Fruit fly (Drosophila melanogaster): ENCODE data around the gene r.

r gene

dm6 chrX:16655724-16656235 lies 621 bp downstream of the r start (continued):
- TF ChIP-seq CG14860 (GFP tag; IDR thresholded peaks at IDR 0.05; ENCODE audit: partially characterized antibody), result no peak
- no peak for TF ChIP-seq Dek (tag; optimal IDR thresholded peaks at IDR 0.05)
- peak; percentile 98 to 99 for TF ChIP-seq insv (GFP tag; optimal IDR thresholded peaks at IDR 0.05)
- no peak for TF ChIP-seq klu (GFP tag; IDR thresholded peaks at IDR 0.05)
- no peak for TF ChIP-seq Dref (GFP tag; IDR thresholded peaks at IDR 0.05)
- TF ChIP-seq schlank (tag; optimal IDR thresholded peaks at IDR 0.05), result no peak
- no peak for TF ChIP-seq pum (GFP tag; optimal IDR thresholded peaks at IDR 0.05)
- TF ChIP-seq mld (GFP tag; IDR thresholded peaks at IDR 0.05; ENCODE audit: partially characterized antibody), result no peak
- TF ChIP-seq CG10959 (GFP tag; IDR thresholded peaks at IDR 0.05), result no peak
- TF ChIP-seq CG17612 (GFP tag; IDR thresholded peaks at IDR 0.05), result no peak
- TF ChIP-seq gcm (GFP tag; optimal IDR thresholded peaks at IDR 0.05), result no peak
- peak; percentile 25 for TF ChIP-seq CG8924 (tag; optimal IDR thresholded peaks at IDR 0.05)
- TF ChIP-seq CG10431 (GFP tag; optimal IDR thresholded peaks at IDR 0.05), result no peak
- no peak for TF ChIP-seq Neu2 (GFP tag; optimal IDR thresholded peaks at IDR 0.05; ENCODE audit: borderline replicate concordance)
- TF ChIP-seq CG12104 (GFP tag; optimal IDR thresholded peaks at IDR 0.05), result no peak
- TF ChIP-seq mam (GFP tag; optimal IDR thresholded peaks at IDR 0.05), result no peak
- no peak for TF ChIP-seq CG31388 (GFP tag; optimal IDR thresholded peaks at IDR 0.05)
- TF ChIP-seq CG17829 (tag; optimal IDR thresholded peaks at IDR 0.05), result peak; percentile 53
- no peak for TF ChIP-seq abd-A (tag; optimal IDR thresholded peaks at IDR 0.05)
- TF ChIP-seq NK7.1 (GFP tag; optimal IDR thresholded peaks at IDR 0.05), result no peak
- peak; percentile 52 for TF ChIP-seq pros (GFP tag; optimal IDR thresholded peaks at IDR 0.05)
- TF ChIP-seq Optix (GFP tag; IDR thresholded peaks at IDR 0.05), result no peak
- TF ChIP-seq grn (GFP tag; optimal IDR thresholded peaks at IDR 0.05), result peak; percentile 64
- TF ChIP-seq ATbp (GFP tag; optimal IDR thresholded peaks at IDR 0.05), result no peak
- no peak for TF ChIP-seq Atf-2 (GFP tag; optimal IDR thresholded peaks at IDR 0.05)
- no peak for TF ChIP-seq jumu (GFP tag; optimal IDR thresholded peaks at IDR 0.05)
- no peak for TF ChIP-seq en (GFP tag; optimal IDR thresholded peaks at IDR 0.05)
- TF ChIP-seq bsh (GFP tag; optimal IDR thresholded peaks at IDR 0.05), result no peak
- TF ChIP-seq CG11247 (GFP tag; IDR thresholded peaks at IDR 0.05), result no peak
- TF ChIP-seq yki (optimal IDR thresholded peaks at IDR 0.05), result no peak
- no peak for TF ChIP-seq CG1647 (GFP tag; optimal IDR thresholded peaks at IDR 0.05)
- no peak for TF ChIP-seq eyg (GFP tag; optimal IDR thresholded peaks at IDR 0.05)
- no peak for TF ChIP-seq Side (GFP tag; optimal IDR thresholded peaks at IDR 0.05)
- no peak for TF ChIP-seq cas (GFP tag; IDR thresholded peaks at IDR 0.05)
- no peak for TF ChIP-seq CG17328 (GFP tag; IDR thresholded peaks at IDR 0.05)
- TF ChIP-seq Sry-δ (GFP tag; optimal IDR thresholded peaks at IDR 0.05), result no peak
- TF ChIP-seq CG3163 (GFP tag; optimal IDR thresholded peaks at IDR 0.05), result no peak
- no peak for TF ChIP-seq CG9817 (tag; optimal IDR thresholded peaks at IDR 0.05)
- TF ChIP-seq CG15479 (GFP tag; optimal IDR thresholded peaks at IDR 0.05), result peak; percentile 5
- peak; percentile 7 for TF ChIP-seq Hand (GFP tag; optimal IDR thresholded peaks at IDR 0.05)
- no peak for TF ChIP-seq HLH4C (GFP tag; IDR thresholded peaks at IDR 0.05; ENCODE audit: partially characterized antibody)
- TF ChIP-seq CG14710 (tag; optimal IDR thresholded peaks at IDR 0.05), result no peak
- TF ChIP-seq HLHmδ (GFP tag; optimal IDR thresholded peaks at IDR 0.05), result peak; percentile 17
- no peak for TF ChIP-seq ap (GFP tag; IDR thresholded peaks at IDR 0.05)
- no peak for TF ChIP-seq CG1832 (GFP tag; optimal IDR thresholded peaks at IDR 0.05)
- TF ChIP-seq hth (optimal IDR thresholded peaks at IDR 0.05), result no peak
- TF ChIP-seq zf30C (GFP tag; optimal IDR thresholded peaks at IDR 0.05), result no peak
- no peak for TF ChIP-seq org-1 (GFP tag; optimal IDR thresholded peaks at IDR 0.05)
- TF ChIP-seq sc (optimal IDR thresholded peaks at IDR 0.05), result no peak
- TF ChIP-seq sc (GFP tag; optimal IDR thresholded peaks at IDR 0.05), result no peak
- no peak for TF ChIP-seq CG6272 (GFP tag; IDR thresholded peaks at IDR 0.05)
- no peak for TF ChIP-seq salm (tag; optimal IDR thresholded peaks at IDR 0.05)
